Fruit fly (Drosophila melanogaster): ENCODE measurements around the gene Scp2.

dm6 chr3R:16570484-16570883 is 13.0 kb downstream of the Scp2 start:
- no peak for TF ChIP-seq psq (optimal IDR thresholded peaks at IDR 0.05)
- TF ChIP-seq CG8478 (optimal IDR thresholded peaks at IDR 0.05), result no peak
- TF ChIP-seq pan (optimal IDR thresholded peaks at IDR 0.05), result no peak
- TF ChIP-seq Dll (optimal IDR thresholded peaks at IDR 0.05), result no peak

Data from whole organism.